Fruit fly (Drosophila melanogaster): ENCODE results near the gene sfl.

Gene sfl

dm6 chr3L:6551816-6552371 lies 56.4 kb downstream of the sfl start (continued):
- TF ChIP-seq tna (GFP tag; IDR thresholded peaks at IDR 0.05; ENCODE audit: partially characterized antibody) (no peak), onecut (GFP tag; IDR thresholded peaks at IDR 0.05) (no peak), CG32767 (GFP tag; IDR thresholded peaks at IDR 0.05) (0 out of 2 replicates have a peak, but pooled peaks have one; percentile 47), H15 (GFP tag; IDR thresholded peaks at IDR 0.05) (no peak), tll (GFP tag; optimal IDR thresholded peaks at IDR 0.05) (no peak), CG17186 (GFP tag; optimal IDR thresholded peaks at IDR 0.05) (no peak), Hr51 (GFP tag; optimal IDR thresholded peaks at IDR 0.05) (peak in 1 of 2 experiments; percentile 78), sob (GFP tag; IDR thresholded peaks at IDR 0.05) (no peak), tap (tag; optimal IDR thresholded peaks at IDR 0.05) (peak; percentile 42), da (GFP tag; optimal IDR thresholded peaks at IDR 0.05) (no peak), maf-S (GFP tag; optimal IDR thresholded peaks at IDR 0.05) (no peak), GATAe (GFP tag; conservative IDR thresholded peaks at IDR 0.05) (no peak), Blimp-1 (GFP tag; optimal IDR thresholded peaks at IDR 0.05) (peak; percentile 50), sug (tag; optimal IDR thresholded peaks at IDR 0.05) (peak; percentile 14), crol (GFP tag; IDR thresholded peaks at IDR 0.05) (peak; percentile 44; the same call in 1 of the 2 replicates), CG17912 (GFP tag; optimal IDR thresholded peaks at IDR 0.05) (no peak), CG14965 (GFP tag; optimal IDR thresholded peaks at IDR 0.05; ENCODE audit: borderline replicate concordance) (no peak), gce (GFP tag; IDR thresholded peaks at IDR 0.05) (no peak), ttk (GFP tag; IDR thresholded peaks at IDR 0.05) (no peak), CG2120 (GFP tag; optimal IDR thresholded peaks at IDR 0.05) (peak; percentile 21), ab (GFP tag; optimal IDR thresholded peaks at IDR 0.05) (no peak), HmgD (GFP tag; optimal IDR thresholded peaks at IDR 0.05) (no peak), CG18476 (GFP tag; optimal IDR thresholded peaks at IDR 0.05) (no peak), repo (GFP tag; optimal IDR thresholded peaks at IDR 0.05) (no peak), CG6272 (GFP tag; IDR thresholded peaks at IDR 0.05) (no peak), CG32772 (GFP tag; IDR thresholded peaks at IDR 0.05) (no peak), CG12236 (GFP tag; optimal IDR thresholded peaks at IDR 0.05) (no peak), CG9215 (GFP tag; IDR thresholded peaks at IDR 0.05) (no peak), dati (GFP tag; IDR thresholded peaks at IDR 0.05) (no peak), luna (GFP tag; optimal IDR thresholded peaks at IDR 0.05) (no peak), CG16779 (GFP tag; IDR thresholded peaks at IDR 0.05) (no peak), NfI (GFP tag; optimal IDR thresholded peaks at IDR 0.05) (peak; percentile 63), lov (optimal IDR thresholded peaks at IDR 0.05) (no peak), lov (GFP tag; IDR thresholded peaks at IDR 0.05) (no peak), Bgb (GFP tag; IDR thresholded peaks at IDR 0.05; ENCODE audit: partially characterized antibody) (no peak), fd64A (GFP tag; optimal IDR thresholded peaks at IDR 0.05) (no peak), D19A (tag; optimal IDR thresholded peaks at IDR 0.05) (peak; percentile 68), CG6175 (GFP tag; IDR thresholded peaks at IDR 0.05) (0 out of 3 replicates have a peak, but pooled peaks have one; percentile 13), gfzf (GFP tag; optimal IDR thresholded peaks at IDR 0.05) (no peak), Fer1 (GFP tag; optimal IDR thresholded peaks at IDR 0.05) (peak; percentile 64), CG2875 (GFP tag; optimal IDR thresholded peaks at IDR 0.05) (peak; percentile 12), CG10267 (tag; optimal IDR thresholded peaks at IDR 0.05) (peak; percentile 56), run (tag; optimal IDR thresholded peaks at IDR 0.05) (peak; percentile 63), CG12104 (GFP tag; optimal IDR thresholded peaks at IDR 0.05) (peak; percentile 17), CG8388 (GFP tag; optimal IDR thresholded peaks at IDR 0.05) (peak; percentile 63), Rx (GFP tag; IDR thresholded peaks at IDR 0.05) (no peak), CG1832 (GFP tag; optimal IDR thresholded peaks at IDR 0.05) (no peak), Antp (GFP tag; optimal IDR thresholded peaks at IDR 0.05) (peak; percentile 12), dmrt99B (tag; optimal IDR thresholded peaks at IDR 0.05) (peak; percentile 76), Eip74EF (GFP tag; optimal IDR thresholded peaks at IDR 0.05) (peak in 1 of 2 experiments; percentile 50)
